Worm (Caenorhabditis elegans): Measurements from ENCODE around the gene fil-1.

fil-1 gene

DNA sequence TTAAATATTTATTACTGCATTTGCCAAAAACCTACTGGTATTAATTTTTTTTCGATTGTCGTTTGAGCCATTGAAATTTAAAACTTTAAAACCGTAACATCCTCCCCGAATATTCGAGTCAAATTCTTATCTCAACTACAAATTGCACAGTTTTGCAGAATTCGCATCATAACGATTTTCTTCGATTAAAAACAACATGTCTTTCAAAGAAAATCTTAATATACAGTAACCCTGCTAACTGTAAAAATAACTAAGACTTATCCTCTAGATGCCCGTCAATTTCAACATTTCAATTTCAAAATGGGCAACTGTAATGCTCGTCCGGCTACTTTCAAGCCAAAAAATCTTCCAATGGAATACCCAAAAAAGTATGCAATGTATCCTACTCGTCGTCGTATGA, 27.1 kb downstream of the fil-1 start, which contains the start of gene F14H8.5:
Gene F14H8.5 (plus strand): TSS at position 301 of the 400 bp plus-strand sequence.
- TF ChIP-seq egrh-3 (GFP tag; IDR thresholded peaks at IDR 0.05): no peak

DNA sequence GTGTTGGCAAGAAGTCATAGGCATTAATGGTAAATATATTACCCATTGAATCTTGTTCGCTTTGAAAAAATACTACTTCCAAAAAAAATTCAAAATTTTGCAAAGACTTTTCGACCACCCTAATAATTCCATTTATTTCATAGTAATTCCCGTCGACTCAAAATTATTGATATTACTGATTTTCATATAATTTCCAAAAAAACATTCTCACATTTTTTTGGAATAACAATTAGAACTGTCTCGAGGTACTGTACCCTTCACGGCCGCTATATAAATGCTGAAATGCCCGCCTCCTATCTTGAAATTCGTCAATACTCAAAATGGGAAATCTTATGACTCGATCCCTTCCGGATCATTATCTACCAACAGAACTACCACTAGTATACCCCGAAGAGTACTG, 29.9 kb downstream of the fil-1 start, which contains the start of gene F14H8.4:
Gene F14H8.4 (plus strand): TSS at position 301 of the 400 bp plus-strand sequence.
- no peak for TF ChIP-seq ceh-27 (GFP tag; optimal IDR thresholded peaks at IDR 0.05)
- TF ChIP-seq ztf-28 (GFP tag; IDR thresholded peaks at IDR 0.05): no peak

DNA sequence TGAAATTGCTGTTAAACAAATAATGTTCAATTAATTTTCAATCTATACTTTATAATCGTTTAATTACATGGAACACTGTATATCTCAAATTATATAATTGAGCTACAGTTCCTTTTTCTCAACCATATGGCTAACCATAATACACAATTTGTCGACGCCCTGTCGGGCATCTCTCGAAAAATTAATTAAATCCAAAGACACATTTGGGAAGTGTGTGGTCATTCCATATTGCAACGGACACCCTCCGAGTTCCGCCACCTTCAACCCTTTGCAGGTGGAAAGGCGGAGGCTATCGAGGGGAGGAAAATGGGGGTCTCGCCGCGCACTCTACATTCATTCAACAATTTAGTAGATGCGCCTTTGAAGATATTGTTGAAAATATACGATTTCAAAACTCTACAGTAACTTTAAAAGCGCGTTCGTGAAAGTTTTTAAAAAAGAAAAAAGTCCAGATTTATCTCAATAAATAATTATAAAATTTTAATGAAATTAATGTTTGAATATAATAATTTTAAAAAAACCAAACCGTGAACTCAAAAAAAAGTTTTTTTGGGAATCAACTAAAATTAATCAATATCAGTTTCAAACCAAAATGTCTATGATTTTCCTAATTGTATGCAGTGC, 35.4 kb downstream of the fil-1 start, which contains the start of gene F14H8.8:
Gene F14H8.8 (plus strand): TSS at position 574 of the 624 bp plus-strand sequence.
- TF ChIP-seq F10E7.11 (tag; optimal IDR thresholded peaks at IDR 0.05) (no peak), T07F8.4 (tag; optimal IDR thresholded peaks at IDR 0.05) (no peak), madf-10 (tag; optimal IDR thresholded peaks at IDR 0.05) (no peak), F22D6.2 (tag; optimal IDR thresholded peaks at IDR 0.05) (no peak), pbrm-1 (GFP tag; IDR thresholded peaks at IDR 0.05) (peak; percentile 86), cebp-1 (GFP tag; IDR thresholded peaks at IDR 0.05) (no peak), cebp-1 (tag; optimal IDR thresholded peaks at IDR 0.05) (no peak), Y53F4B.3 (GFP tag; IDR thresholded peaks at IDR 0.05) (no peak), attf-5 (GFP tag; optimal IDR thresholded peaks at IDR 0.05) (no peak), lin-35 (GFP tag; optimal IDR thresholded peaks at IDR 0.05) (no peak), Y95B8A.8 (GFP tag; IDR thresholded peaks at IDR 0.05) (no peak), egl-18 (GFP tag; IDR thresholded peaks at IDR 0.05) (no peak), ceh-58 (GFP tag; IDR thresholded peaks at IDR 0.05) (no peak), madf-3 (GFP tag; IDR thresholded peaks at IDR 0.05) (no peak), lag-1 (GFP tag; IDR thresholded peaks at IDR 0.05) (no peak), snpc-3.4 (tag; optimal IDR thresholded peaks at IDR 0.05) (peak; percentile 96), die-1 (tag; optimal IDR thresholded peaks at IDR 0.05) (peak; percentile 4), bed-2 (GFP tag; IDR thresholded peaks at IDR 0.05) (no peak), nhr-90 (tag; optimal IDR thresholded peaks at IDR 0.05) (no peak), zim-3 (tag; optimal IDR thresholded peaks at IDR 0.05) (no peak), tbx-9 (tag; optimal IDR thresholded peaks at IDR 0.05; ENCODE audit: borderline replicate concordance) (no peak), F33H1.4 (GFP tag; IDR thresholded peaks at IDR 0.05) (peak; percentile 65), sptf-2 (GFP tag; optimal IDR thresholded peaks at IDR 0.05) (no peak), attf-6 (GFP tag; IDR thresholded peaks at IDR 0.05) (peak; percentile 72), F57C9.4 (tag; optimal IDR thresholded peaks at IDR 0.05) (no peak), snpc-4 (GFP tag; optimal IDR thresholded peaks at IDR 0.05) (peak; percentile 96), snpc-4 (tag; optimal IDR thresholded peaks at IDR 0.05) (peak; percentile 87 to 98 (median 96)), somi-1 (GFP tag; optimal IDR thresholded peaks at IDR 0.05) (no peak), F37B4.10 (GFP tag; IDR thresholded peaks at IDR 0.05) (no peak), hlh-12 (tag; optimal IDR thresholded peaks at IDR 0.05) (no peak), nhr-120 (GFP tag; IDR thresholded peaks at IDR 0.05) (no peak), egrh-3 (GFP tag; IDR thresholded peaks at IDR 0.05) (no peak), rec-8 (tag; optimal IDR thresholded peaks at IDR 0.05) (no peak), ceh-91 (GFP tag; IDR thresholded peaks at IDR 0.05) (peak; percentile 37; the same call in 1 of the 2 replicates), sdz-38 (tag; optimal IDR thresholded peaks at IDR 0.05) (no peak), lsy-27 (tag; optimal IDR thresholded peaks at IDR 0.05; ENCODE audit: borderline replicate concordance, insufficient read depth) (no peak), aptf-2 (GFP tag; conservative IDR thresholded peaks at IDR 0.05) (no peak), ztf-26 (tag; optimal IDR thresholded peaks at IDR 0.05) (no peak), T26A5.8 (tag; optimal IDR thresholded peaks at IDR 0.05) (no peak), aptf-3 (GFP tag; IDR thresholded peaks at IDR 0.05) (no peak), atf-7 (tag; optimal IDR thresholded peaks at IDR 0.05) (no peak), egl-44 (GFP tag; IDR thresholded peaks at IDR 0.05) (no peak)

Measured in whole organism, young adult.